Worm (Caenorhabditis elegans) whole organism, mixed stage, embryonic: ENCODE data around the gene srd-70.

Source experiments
- bed-3 ChIP-seq: fragments of 200-800 bp; sonication (Bioruptor generic); optimal IDR thresholded peaks from 3 replicates; lab custom pipeline; 2018; ENCODE audit warnings: mild to moderate bottlenecking, missing genetic modification characterization, moderate library complexity, missing compliant biosample characterization
- blmp-1 ChIP-seq: fragments of 150-350 bp; optimal IDR thresholded peaks from 2 replicates; lab custom pipeline; 2014; ENCODE audit warnings: missing biosample characterization, missing genetic modification characterization
- ceh-39 ChIP-seq: fragments of 150-350 bp; optimal IDR thresholded peaks from 2 replicates; lab custom pipeline; 2014; ENCODE audit warnings: missing biosample characterization, missing genetic modification characterization
- ceh-83 ChIP-seq: fragments of 200-800 bp; sonication (Bioruptor generic); optimal IDR thresholded peaks from 2 replicates; lab custom pipeline; 2018; ENCODE audit warnings: mild to moderate bottlenecking, missing genetic modification characterization, missing compliant biosample characterization
- ces-1 ChIP-seq: fragments of 150-350 bp; optimal IDR thresholded peaks from 2 replicates; lab custom pipeline; 2014; ENCODE audit warnings: missing biosample characterization, missing genetic modification reagents, missing genetic modification characterization
- cnd-1 ChIP-seq: fragments of 200-800 bp; sonication (Bioruptor generic); optimal IDR thresholded peaks from 2 replicates; lab custom pipeline; 2018; ENCODE audit warnings: mild to moderate bottlenecking, missing genetic modification characterization, missing compliant biosample characterization
- drap-1 ChIP-seq: fragments of 200-800 bp; sonication (Bioruptor generic); optimal IDR thresholded peaks from 3 replicates; lab custom pipeline; 2018; ENCODE audit warnings: mild to moderate bottlenecking, missing genetic modification characterization, missing compliant biosample characterization
- elt-1 ChIP-seq: sonication (generic microtip); optimal IDR thresholded peaks from 2 replicates; lab custom pipeline; 2017; ENCODE audit warnings: missing genetic modification characterization, mild to moderate bottlenecking, missing compliant biosample characterization, antibody characterized with exemption, moderate library complexity, borderline replicate concordance; ENCODE audit not compliant: insufficient read depth
- elt-3 ChIP-seq: fragments of 150-350 bp; optimal IDR thresholded peaks from 2 replicates; lab custom pipeline; 2014; ENCODE audit warnings: missing biosample characterization, missing genetic modification characterization
- flh-1 ChIP-seq: fragments of 200-800 bp; sonication (Bioruptor generic); optimal IDR thresholded peaks from 2 replicates; lab custom pipeline; 2018; ENCODE audit warnings: mild to moderate bottlenecking, missing genetic modification characterization, moderate library complexity, missing compliant biosample characterization
- hlh-1 ChIP-seq: fragments of 150-350 bp; optimal IDR thresholded peaks from 2 replicates; lab custom pipeline; 2014; ENCODE audit warnings: missing biosample characterization, missing genetic modification reagents, missing genetic modification characterization
- lin-13 ChIP-seq: fragments of 150-350 bp; optimal IDR thresholded peaks from 2 replicates; lab custom pipeline; 2014; ENCODE audit warnings: missing biosample characterization, missing genetic modification characterization
- lsy-2 ChIP-seq: fragments of 150-350 bp; optimal IDR thresholded peaks from 2 replicates; lab custom pipeline; 2014; ENCODE audit warnings: missing biosample characterization, missing genetic modification characterization
- mab-5 ChIP-seq: fragments of 150-350 bp; optimal IDR thresholded peaks from 2 replicates; lab custom pipeline; 2014; ENCODE audit warnings: missing biosample characterization, missing genetic modification characterization
- mep-1 ChIP-seq: fragments of 150-350 bp; optimal IDR thresholded peaks from 2 replicates; lab custom pipeline; 2017; ENCODE audit warnings: missing biosample characterization, missing genetic modification reagents, missing genetic modification characterization, inconsistent platforms
- nhr-12 ChIP-seq: fragments of 150-350 bp; optimal IDR thresholded peaks from 2 replicates; lab custom pipeline; 2014; ENCODE audit warnings: missing biosample characterization, missing genetic modification characterization
- nhr-2 ChIP-seq: fragments of 150-350 bp; optimal IDR thresholded peaks from 2 replicates; lab custom pipeline; 2014; ENCODE audit warnings: missing biosample characterization, missing genetic modification characterization
- nhr-237 ChIP-seq: fragments of 150-350 bp; optimal IDR thresholded peaks from 2 replicates; lab custom pipeline; 2014; ENCODE audit warnings: missing biosample characterization, missing genetic modification characterization
- nhr-28 ChIP-seq: fragments of 150-350 bp; optimal IDR thresholded peaks from 2 replicates; lab custom pipeline; 2014; ENCODE audit warnings: missing biosample characterization, missing genetic modification characterization
- nhr-76 ChIP-seq: sonication (generic microtip); optimal IDR thresholded peaks from 2 replicates; lab custom pipeline; 2017; ENCODE audit warnings: missing biosample characterization, missing genetic modification characterization
- pha-4 ChIP-seq: fragments of 150-350 bp; optimal IDR thresholded peaks from 2 replicates; lab custom pipeline; 2018; ENCODE audit warnings: missing biosample characterization, missing genetic modification reagents, missing genetic modification characterization
- sem-2 ChIP-seq: fragments of 200-800 bp; sonication (Bioruptor generic); optimal IDR thresholded peaks from 2 replicates; lab custom pipeline; 2018; ENCODE audit warnings: mild to moderate bottlenecking, missing genetic modification characterization, missing compliant biosample characterization
- snpc-4 ChIP-seq: fragments of 150-350 bp; optimal IDR thresholded peaks from 2 replicates; lab custom pipeline; 2014; ENCODE audit warnings: missing biosample characterization, missing genetic modification characterization
- sptf-1 ChIP-seq: sonication (generic microtip); optimal IDR thresholded peaks from 2 replicates; lab custom pipeline; 2017; ENCODE audit warnings: mild to moderate bottlenecking, missing genetic modification characterization, moderate library complexity, missing compliant biosample characterization
- tbx-8 ChIP-seq: fragments of 200-800 bp; sonication (Bioruptor generic); optimal IDR thresholded peaks from 2 replicates; lab custom pipeline; 2018; ENCODE audit warnings: mild to moderate bottlenecking, missing genetic modification characterization, moderate library complexity, missing compliant biosample characterization
- unc-120 ChIP-seq: sonication (generic microtip); optimal IDR thresholded peaks from 2 replicates; lab custom pipeline; 2017; ENCODE audit warnings: missing genetic modification characterization, missing compliant biosample characterization; ENCODE audit not compliant: poor library complexity, severe bottlenecking
- unc-39 ChIP-seq: fragments of 150-350 bp; optimal IDR thresholded peaks from 2 replicates; lab custom pipeline; 2014; ENCODE audit warnings: missing biosample characterization, missing genetic modification characterization
- zip-8 ChIP-seq: fragments of 150-350 bp; optimal IDR thresholded peaks from 2 replicates; lab custom pipeline; 2014; ENCODE audit warnings: missing biosample characterization, missing genetic modification characterization
- ztf-11 ChIP-seq: fragments of 150-350 bp; optimal IDR thresholded peaks from 2 replicates; lab custom pipeline; 2014; ENCODE audit warnings: missing biosample characterization, missing genetic modification characterization

Gene srd-70

ce11 chrV:20416790-20417189, 37.1 kb upstream of the srd-70 start:
- TF ChIP-seq unc-39 (tag; lab: Kevin White, UChicago) = no peak
- no peak for TF ChIP-seq cnd-1 (tag; lab: Kevin White, UChicago)
- TF ChIP-seq nhr-28 = no peak
- TF ChIP-seq ceh-83 = no peak
- no peak for TF ChIP-seq pha-4 (tag; lab: Kevin White, UChicago)
- no peak for TF ChIP-seq ztf-11 (tag; lab: Kevin White, UChicago)
- TF ChIP-seq blmp-1 = no peak
- no peak for TF ChIP-seq lsy-2
- TF ChIP-seq nhr-2 (tag; lab: Kevin White, UChicago) = no peak
- TF ChIP-seq hlh-1 (tag; lab: Kevin White, UChicago) = no peak
- TF ChIP-seq ceh-39 (tag; lab: Kevin White, UChicago) = no peak
- no peak for TF ChIP-seq snpc-4
- TF ChIP-seq, all 35 proteins: peak for 0

ce11 chrV:20417809-20418208, 36.1 kb upstream of the srd-70 start:
- TF ChIP-seq flh-1 (GFP tag; lab: Kevin White, UChicago) (no peak), mab-5 (tag; lab: Kevin White, UChicago) (no peak), ztf-11 (tag; lab: Kevin White, UChicago) (no peak), mep-1 (no peak), hlh-1 (tag; lab: Kevin White, UChicago) (no peak), sptf-1 (tag; lab: Kevin White, UChicago) (no peak), nhr-76 (tag; lab: Kevin White, UChicago) (no peak), nhr-12 (no peak), elt-3 (tag; lab: Kevin White, UChicago) (no peak), pha-4 (tag; lab: Kevin White, UChicago) (no peak), unc-120 (no peak), tbx-8 (no peak)

ce11 chrV:20418768-20419167, 35.1 kb upstream of the srd-70 start:
- no peak for TF ChIP-seq ceh-83
- TF ChIP-seq flh-1 (GFP tag; lab: Kevin White, UChicago) = no peak
- no peak for TF ChIP-seq ztf-11 (tag; lab: Kevin White, UChicago)
- TF ChIP-seq lin-13 (tag; lab: Kevin White, UChicago) = no peak
- TF ChIP-seq nhr-237 (tag; lab: Kevin White, UChicago) = no peak
- TF ChIP-seq zip-8 = no peak
- no peak for TF ChIP-seq nhr-28
- TF ChIP-seq unc-39 (tag; lab: Kevin White, UChicago) = no peak
- TF ChIP-seq nhr-76 (tag; lab: Kevin White, UChicago) = no peak
- TF ChIP-seq drap-1 (GFP tag; lab: Kevin White, UChicago) = no peak
- no peak for TF ChIP-seq mab-5 (tag; lab: Kevin White, UChicago)
- no peak for TF ChIP-seq mep-1
- no peak for TF ChIP-seq bed-3 (GFP tag; lab: Kevin White, UChicago)
- TF ChIP-seq pha-4 (tag; lab: Kevin White, UChicago) = no peak
- no peak for TF ChIP-seq ces-1 (GFP tag; lab: Kevin White, UChicago)
- no peak for TF ChIP-seq ceh-39 (tag; lab: Kevin White, UChicago)
- TF ChIP-seq sptf-1 (tag; lab: Kevin White, UChicago) = no peak
- no peak for TF ChIP-seq tbx-8

ce11 chrV:20419643-20420042, 34.3 kb upstream of the srd-70 start:
- TF ChIP-seq ceh-39 (tag; lab: Kevin White, UChicago) (no peak), blmp-1 (no peak), snpc-4 (no peak), nhr-76 (tag; lab: Kevin White, UChicago) (no peak), sem-2 (GFP tag; lab: Kevin White, UChicago) (no peak), hlh-1 (tag; lab: Kevin White, UChicago) (no peak), pha-4 (tag; lab: Kevin White, UChicago) (no peak), nhr-28 (no peak), nhr-237 (tag; lab: Kevin White, UChicago) (no peak), zip-8 (no peak), elt-1 (tag; lab: Kevin White, UChicago) (no peak), drap-1 (GFP tag; lab: Kevin White, UChicago) (no peak), unc-39 (tag; lab: Kevin White, UChicago) (no peak), ces-1 (GFP tag; lab: Kevin White, UChicago) (no peak), ceh-83 (no peak)
- TF ChIP-seq, all 35 proteins: peak for 0

- TF ChIP-seq elt-3 (tag; lab: Kevin White, UChicago) (no peak), nhr-28 (no peak), ceh-39 (tag; lab: Kevin White, UChicago) (no peak), nhr-237 (tag; lab: Kevin White, UChicago) (no peak), mep-1 (peak; percentile 19), elt-1 (tag; lab: Kevin White, UChicago) (peak; percentile 5)
Observed at ce11 chrV:20422738-20423137, 31.2 kb upstream of the srd-70 start.
